Worm (Caenorhabditis elegans) whole organism, young adult: ENCODE results near the gene T02G5.3.
A peak's percentile ranks its signal among the peaks of the same experiment; 100 is the strongest.

Source experiments
- B0019.2 ChIP-seq: fragments of 200-800 bp; sonication (Bioruptor generic); conservative IDR thresholded peaks from 2 replicates; pipeline ENCODE4 v1.3.6; 2022; ENCODE audit warnings: missing genetic modification reagents, missing genetic modification characterization, missing compliant biosample characterization
- F10E7.11 ChIP-seq: sonication (generic microtip); optimal IDR thresholded peaks from 2 replicates; lab custom pipeline; 2017; ENCODE audit warnings: mild to moderate bottlenecking, missing genetic modification characterization, moderate library complexity, missing compliant biosample characterization
- F57A8.1 ChIP-seq: fragments of 200-800 bp; sonication (Bioruptor generic); optimal IDR thresholded peaks from 2 replicates; lab custom pipeline; 2018; ENCODE audit warnings: mild to moderate bottlenecking, missing genetic modification characterization, moderate library complexity, missing compliant biosample characterization
- K11D2.4 ChIP-seq: fragments of 200-800 bp; sonication (Bioruptor generic); IDR thresholded peaks from 2 replicates; pipeline ENCODE4 v1.3.6; 2022; ENCODE audit warnings: missing genetic modification reagents, missing genetic modification characterization, missing compliant biosample characterization
- K12H6.12 ChIP-seq: fragments of 200-800 bp; sonication (Bioruptor generic); optimal IDR thresholded peaks from 2 replicates; lab custom pipeline; 2018; ENCODE audit warnings: mild to moderate bottlenecking, missing genetic modification characterization, missing compliant biosample characterization
- Y79H2A.3 ChIP-seq: fragments of 200-800 bp; sonication (Bioruptor generic); conservative IDR thresholded peaks from 2 replicates; pipeline ENCODE4 v1.3.6; 2022; ENCODE audit warnings: missing genetic modification reagents, missing genetic modification characterization, missing compliant biosample characterization
- aptf-3 ChIP-seq: fragments of 200-800 bp; sonication (Bioruptor generic); IDR thresholded peaks from 2 replicates; pipeline ENCODE4 v1.3.6; 2022; ENCODE audit warnings: missing genetic modification characterization, missing compliant biosample characterization
- atf-7 ChIP-seq: sonication (generic microtip); optimal IDR thresholded peaks from 2 replicates; lab custom pipeline; 2017; ENCODE audit warnings: mild to moderate bottlenecking, missing genetic modification characterization, missing compliant biosample characterization
- attf-6 ChIP-seq: fragments of 200-800 bp; sonication (Bioruptor generic); IDR thresholded peaks from 2 replicates; pipeline ENCODE4 v1.3.6; 2022; ENCODE audit warnings: missing genetic modification reagents, missing genetic modification characterization, missing compliant biosample characterization
- ceh-100 ChIP-seq: fragments of 200-800 bp; sonication (Bioruptor generic); IDR thresholded peaks from 2 replicates; pipeline ENCODE4 v1.3.6; 2022; ENCODE audit warnings: missing genetic modification reagents, missing genetic modification characterization, missing compliant biosample characterization
- ceh-27 ChIP-seq: fragments of 200-800 bp; sonication (Bioruptor generic); optimal IDR thresholded peaks from 2 replicates; lab custom pipeline; 2018; ENCODE audit warnings: mild to moderate bottlenecking, missing genetic modification characterization, moderate library complexity, missing compliant biosample characterization
- dpl-1 ChIP-seq: fragments of 150-350 bp; optimal IDR thresholded peaks from 2 replicates; lab custom pipeline; 2014; ENCODE audit warnings: missing biosample characterization, missing genetic modification reagents, missing genetic modification characterization
- efl-1 ChIP-seq: fragments of 150-350 bp; optimal IDR thresholded peaks from 2 replicates; lab custom pipeline; 2014; ENCODE audit warnings: missing biosample characterization, missing genetic modification reagents, missing genetic modification characterization
- egl-44 ChIP-seq: fragments of 200-800 bp; sonication (Bioruptor generic); IDR thresholded peaks from 2 replicates; pipeline ENCODE4 v1.3.6; 2022; ENCODE audit warnings: missing genetic modification reagents, missing genetic modification characterization, missing compliant biosample characterization
- him-1 ChIP-seq: sonication (generic microtip); optimal IDR thresholded peaks from 2 replicates; lab custom pipeline; 2016; ENCODE audit warnings: missing genotype, missing genetic modification reagents, missing genetic modification characterization, missing compliant biosample characterization
- hlh-12 ChIP-seq: sonication (generic microtip); optimal IDR thresholded peaks from 2 replicates; lab custom pipeline; 2016; ENCODE audit warnings: missing genetic modification characterization, missing compliant biosample characterization
- hmg-1.2 ChIP-seq: fragments of 200-800 bp; sonication (Bioruptor generic); IDR thresholded peaks from 2 replicates; pipeline ENCODE4 v1.3.6; 2022; ENCODE audit warnings: missing genetic modification reagents, missing genetic modification characterization, missing compliant biosample characterization
- hmg-20 ChIP-seq: fragments of 200-800 bp; sonication (Bioruptor generic); IDR thresholded peaks from 2 replicates; pipeline ENCODE4 v1.3.6; 2022; ENCODE audit warnings: missing genetic modification reagents, missing genetic modification characterization, missing compliant biosample characterization
- lag-1 ChIP-seq: fragments of 200-800 bp; sonication (Bioruptor generic); IDR thresholded peaks from 2 replicates; pipeline ENCODE4 v1.3.6; 2022; ENCODE audit warnings: missing genetic modification reagents, missing genetic modification characterization, missing compliant biosample characterization
- lin-26 ChIP-seq: fragments of 200-800 bp; sonication (Bioruptor generic); IDR thresholded peaks from 2 replicates; pipeline ENCODE4 v1.3.6; 2022; ENCODE audit warnings: missing genetic modification reagents, missing genetic modification characterization, missing compliant biosample characterization
- lin-40 ChIP-seq: sonication (generic microtip); optimal IDR thresholded peaks from 2 replicates; lab custom pipeline; 2016; ENCODE audit warnings: missing genetic modification characterization, mild to moderate bottlenecking, missing compliant biosample characterization, missing genotype, missing genetic modification reagents
- lsl-1 ChIP-seq: fragments of 200-800 bp; sonication (Bioruptor generic); optimal IDR thresholded peaks from 2 replicates; lab custom pipeline; 2018; ENCODE audit warnings: mild to moderate bottlenecking, missing genetic modification characterization, moderate library complexity, missing compliant biosample characterization
- madf-3 ChIP-seq: fragments of 200-800 bp; sonication (Bioruptor generic); IDR thresholded peaks from 2 replicates; pipeline ENCODE4 v1.3.6; 2022; ENCODE audit warnings: missing genetic modification reagents, missing genetic modification characterization, missing compliant biosample characterization
- mcd-1 ChIP-seq: fragments of 200-800 bp; sonication (Bioruptor generic); IDR thresholded peaks from 2 replicates; pipeline ENCODE4 v1.3.6; 2022; ENCODE audit warnings: missing genetic modification reagents, missing genetic modification characterization, missing compliant biosample characterization
- nfya-1 ChIP-seq: sonication (generic microtip); optimal IDR thresholded peaks from 2 replicates; lab custom pipeline; 2017; ENCODE audit warnings: antibody characterized with exemption, missing compliant biosample characterization, missing genetic modification characterization, borderline replicate concordance; ENCODE audit not compliant: insufficient read depth
- nhr-27 ChIP-seq: fragments of 200-800 bp; sonication (Bioruptor generic); optimal IDR thresholded peaks from 2 replicates; lab custom pipeline; 2018; ENCODE audit warnings: mild to moderate bottlenecking, missing genetic modification characterization, moderate library complexity, missing compliant biosample characterization
- pbrm-1 ChIP-seq: fragments of 200-800 bp; sonication (Bioruptor generic); IDR thresholded peaks from 2 replicates; pipeline ENCODE4 v1.3.6; 2022; ENCODE audit warnings: missing genetic modification reagents, missing genetic modification characterization, missing compliant biosample characterization
- rcor-1 ChIP-seq: fragments of 200-800 bp; sonication (Bioruptor generic); IDR thresholded peaks from 2 replicates; pipeline ENCODE4 v1.3.6; 2022; ENCODE audit warnings: missing genetic modification reagents, missing genetic modification characterization, missing compliant biosample characterization
- rec-8 ChIP-seq, 2 experiments: sonication (generic microtip); optimal IDR thresholded peaks; 2 replicates each; lab custom pipeline; 2016; ENCODE audit warnings: mild to moderate bottlenecking in 2 of 2, missing genetic modification characterization in 2 of 2, missing genetic modification reagents in 2 of 2, missing genotype in 2 of 2, missing biosample characterization in 1 of 2, missing compliant biosample characterization in 1 of 2, moderate library complexity in 1 of 2
- snpc-3.4 ChIP-seq: sonication (generic microtip); optimal IDR thresholded peaks from 2 replicates; lab custom pipeline; 2017; ENCODE audit warnings: missing genetic modification characterization, mild to moderate bottlenecking, missing compliant biosample characterization, antibody characterized with exemption, moderate library complexity, missing genotype, missing genetic modification reagents
- sptf-2 ChIP-seq: fragments of 200-800 bp; sonication (Bioruptor generic); optimal IDR thresholded peaks from 2 replicates; lab custom pipeline; 2018; ENCODE audit warnings: mild to moderate bottlenecking, missing genetic modification characterization, missing compliant biosample characterization
- tlf-1 ChIP-seq: fragments of 200-800 bp; sonication (Bioruptor generic); optimal IDR thresholded peaks from 2 replicates; lab custom pipeline; 2018; ENCODE audit warnings: mild to moderate bottlenecking, missing genetic modification characterization, missing compliant biosample characterization
- ztf-18 ChIP-seq: sonication (generic microtip); optimal IDR thresholded peaks from 2 replicates; lab custom pipeline; 2016; ENCODE audit warnings: missing genotype, mild to moderate bottlenecking, missing genetic modification characterization, missing compliant biosample characterization
- ztf-26 ChIP-seq: sonication (generic microtip); optimal IDR thresholded peaks from 2 replicates; lab custom pipeline; 2017; ENCODE audit warnings: missing genetic modification characterization, missing compliant biosample characterization

The T02G5.3 gene

DNA sequence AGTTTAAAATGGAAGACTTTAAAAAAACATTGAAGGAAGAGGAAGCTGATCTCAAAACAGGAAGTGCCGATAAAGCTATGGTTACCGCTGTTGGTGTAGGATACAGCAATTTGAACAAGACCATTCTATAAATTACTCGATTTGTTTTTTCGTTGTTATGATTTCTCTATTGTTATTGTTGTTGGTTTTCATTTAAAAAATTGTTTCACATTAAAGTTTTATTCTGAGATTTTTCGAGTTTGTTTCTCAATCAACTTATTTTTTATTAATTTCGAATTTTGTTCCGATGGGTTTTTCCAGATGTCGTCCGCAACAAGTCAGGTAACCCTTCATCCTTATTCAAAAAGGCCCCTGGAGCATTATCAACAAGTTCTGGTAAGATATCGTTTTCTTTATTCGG is 41.4 kb upstream of the T02G5.3 start, which contains the start of gene ZK1127.12:
Gene ZK1127.12 (plus strand): TSS at position 301 of the 400 bp plus-strand sequence.
- TF ChIP-seq Y79H2A.3 (no peak), nfya-1 (tag; lab: Kevin White, UChicago) (no peak), attf-6 (GFP tag; lab: Robert Waterston, UW) (no peak), K12H6.12 (tag; lab: Kevin White, UChicago) (no peak), efl-1 (GFP tag; lab: Kevin White, UChicago) (no peak), rec-8 (tag; optimal IDR thresholded peaks at IDR 0.05; lab: Kevin White, UChicago) (no peak)
- TF ChIP-seq, all 124 proteins: peak for 0

DNA sequence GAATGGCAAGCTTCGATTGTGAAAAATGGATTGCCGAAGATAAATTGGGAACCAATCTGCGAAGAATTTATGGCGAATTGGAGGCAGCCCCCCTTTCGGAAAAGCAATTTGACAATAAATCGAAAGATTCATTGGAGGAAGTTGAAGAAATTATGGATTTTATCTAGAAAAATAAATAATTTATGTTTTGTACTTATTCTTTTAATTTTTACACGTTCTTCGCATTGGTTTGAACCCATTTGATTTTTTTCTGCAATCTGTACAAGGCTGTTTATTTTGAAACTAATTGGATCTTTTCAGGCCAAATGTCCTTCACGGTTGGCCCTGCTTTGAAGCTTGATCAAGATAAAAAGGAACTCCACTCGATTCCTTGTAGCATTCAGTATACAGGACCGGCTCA is 40.2 kb upstream of the T02G5.3 start, which contains the start of gene ZK1127.13:
Gene ZK1127.13 (plus strand): TSS at position 301 of the 400 bp plus-strand sequence.
- TF ChIP-seq aptf-3 (no peak), nfya-1 (tag; lab: Kevin White, UChicago) (no peak), dpl-1 (no peak), ceh-100 (GFP tag; lab: Robert Waterston, UW) (no peak), ztf-26 (tag; lab: Kevin White, UChicago) (no peak)
- TF ChIP-seq, all 124 proteins: peak for 0

DNA sequence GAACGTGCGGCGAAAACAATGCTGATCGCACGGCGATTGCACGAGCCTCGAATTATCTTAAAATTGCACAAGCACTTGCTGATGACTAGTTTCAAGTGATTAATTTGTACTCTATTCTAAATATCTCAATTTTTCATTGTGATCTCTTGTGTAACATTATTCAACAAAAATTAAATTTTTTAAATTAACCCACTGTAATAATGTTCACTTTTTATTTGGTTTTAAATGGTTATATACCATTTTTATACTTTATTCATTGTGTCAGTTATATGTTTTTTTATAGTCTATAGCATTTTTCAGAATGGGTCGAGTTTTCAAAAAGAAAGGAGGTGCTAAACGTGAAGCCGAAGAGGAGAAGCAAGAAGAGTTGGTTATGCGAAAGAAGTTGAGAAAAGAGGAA is 39.5 kb upstream of the T02G5.3 start, which contains the start of gene ZK1127.4:
Gene ZK1127.4 (plus strand): TSS at position 301 of the 400 bp plus-strand sequence.
- no peak for TF ChIP-seq lin-40
- TF ChIP-seq, all 124 proteins: peak for 0

DNA sequence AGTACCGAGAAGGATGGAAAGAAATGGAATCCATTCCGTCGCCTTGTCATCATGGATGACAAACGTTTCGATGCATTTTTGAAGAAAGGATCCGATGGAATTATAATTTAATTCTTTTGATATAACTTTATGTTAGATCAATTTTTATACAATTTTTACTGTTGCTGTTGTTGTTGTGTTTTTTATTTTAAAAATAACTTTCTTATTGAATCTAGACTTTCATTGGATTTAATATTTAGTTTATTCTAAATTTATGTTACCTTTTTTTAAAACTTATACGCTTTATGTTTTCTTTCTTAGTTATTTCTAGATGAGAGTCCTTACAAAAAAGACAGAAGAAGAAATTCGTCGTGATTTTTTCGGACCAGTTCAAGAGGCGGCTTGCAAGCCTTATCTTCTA is 38.2 kb upstream of the T02G5.3 start, which contains the start of gene ZK1127.3:
Gene ZK1127.3 (plus strand): TSS at position 301 of the 400 bp plus-strand sequence.
- TF ChIP-seq lin-26 (GFP tag; lab: Robert Waterston, UW), result no peak
- TF ChIP-seq lag-1 (GFP tag; lab: Robert Waterston, UW), result no peak
- TF ChIP-seq F57A8.1 (GFP tag; lab: Kevin White, UChicago), result no peak
- TF ChIP-seq ztf-18 (tag; lab: Kevin White, UChicago), result no peak
- no peak for TF ChIP-seq ceh-27 (GFP tag; lab: Kevin White, UChicago)
- no peak for TF ChIP-seq lsl-1 (GFP tag; lab: Kevin White, UChicago)
- TF ChIP-seq hmg-20 (GFP tag; lab: Robert Waterston, UW), result no peak
- no peak for TF ChIP-seq K11D2.4
- TF ChIP-seq rcor-1 (GFP tag; lab: Robert Waterston, UW), result no peak
- TF ChIP-seq F10E7.11, result no peak
- no peak for TF ChIP-seq tlf-1 (GFP tag; lab: Kevin White, UChicago)
- no peak for TF ChIP-seq hlh-12 (tag; lab: Kevin White, UChicago)
- no peak for TF ChIP-seq snpc-3.4
- TF ChIP-seq B0019.2, result no peak

DNA sequence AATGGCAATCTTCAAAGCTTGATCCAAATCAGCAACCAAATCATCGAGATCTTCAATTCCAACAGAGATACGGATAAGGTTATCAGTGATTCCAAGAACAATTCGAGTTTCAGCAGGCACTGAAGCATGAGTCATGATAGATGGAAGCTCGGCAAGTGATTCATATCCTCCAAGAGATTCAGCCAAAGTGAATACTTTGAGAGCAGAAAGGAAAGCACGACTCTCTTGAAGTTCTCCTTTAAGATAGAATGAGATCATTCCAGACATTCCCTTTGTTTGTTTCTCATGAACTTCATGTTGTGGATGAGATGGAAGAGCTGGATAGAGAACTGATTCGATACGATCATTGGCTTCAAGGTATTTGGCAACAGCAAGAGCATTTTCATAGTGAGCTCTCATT is 36.9 kb upstream of the T02G5.3 start:
- 0 out of 2 replicates have a peak, but pooled peaks have one; percentile 12 for TF ChIP-seq mcd-1
- TF ChIP-seq him-1 (tag; lab: Kevin White, UChicago), result peak; percentile 28
- TF ChIP-seq pbrm-1 (GFP tag; lab: Robert Waterston, UW), result no peak
- TF ChIP-seq egl-44 (GFP tag; lab: Robert Waterston, UW), result 0 out of 2 replicates have a peak, but pooled peaks have one; percentile 17
- TF ChIP-seq madf-3 (GFP tag; lab: Robert Waterston, UW), result no peak
- no peak; the same call in 1 of the 2 replicates for TF ChIP-seq hmg-1.2 (GFP tag; lab: Robert Waterston, UW)
- TF ChIP-seq sptf-2, result no peak
- TF ChIP-seq tlf-1 (GFP tag; lab: Kevin White, UChicago), result no peak
- TF ChIP-seq nhr-27 (tag; lab: Kevin White, UChicago), result no peak
- TF ChIP-seq atf-7, result no peak
- TF ChIP-seq, all 124 proteins: peak for 3
